Worm (Caenorhabditis elegans): ENCODE data around the gene nhr-66.

DNA sequence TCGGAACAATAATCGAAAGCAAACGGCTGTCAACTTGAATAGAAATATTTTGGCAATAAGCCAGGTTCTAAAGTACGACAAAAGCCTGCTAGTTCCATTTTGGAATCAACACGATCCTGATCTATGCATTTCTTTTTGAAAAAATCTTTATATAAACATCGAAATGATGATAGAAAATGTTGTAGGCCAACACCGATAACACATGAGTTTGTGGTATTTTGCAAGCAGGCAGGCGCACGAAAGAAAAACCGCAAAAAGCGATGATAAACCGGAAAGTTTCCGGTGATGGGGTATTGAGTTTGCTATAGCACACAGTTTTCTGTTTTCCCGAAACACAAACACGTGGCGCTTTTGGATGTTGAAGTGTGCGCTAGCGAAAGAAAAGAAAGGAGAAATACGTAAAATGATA lies 2.3 kb downstream of the nhr-66 start:
- TF ChIP-seq dao-5 (tag; optimal IDR thresholded peaks at IDR 0.05) (no peak), him-1 (tag; optimal IDR thresholded peaks at IDR 0.05) (no peak)

Data from whole organism, L4/young adult.